Worm (Caenorhabditis elegans) whole organism, late embryonic: ENCODE results near the gene C16B8.3.

Experiments
- Y22D7AL.16 ChIP-seq: sonication (generic microtip); optimal IDR thresholded peaks from 2 replicates; lab custom pipeline; 2016; ENCODE audit warnings: missing genetic modification characterization, missing compliant biosample characterization
- ceh-22 ChIP-seq: sonication (generic microtip); optimal IDR thresholded peaks from 2 replicates; lab custom pipeline; 2017; ENCODE audit warnings: missing biosample characterization, missing genetic modification characterization
- ceh-24 ChIP-seq: sonication (generic microtip); optimal IDR thresholded peaks from 2 replicates; lab custom pipeline; 2016; ENCODE audit warnings: mild to moderate bottlenecking, missing genetic modification characterization, missing compliant biosample characterization
- ceh-31 ChIP-seq: sonication (generic microtip); optimal IDR thresholded peaks from 2 replicates; lab custom pipeline; 2016; ENCODE audit warnings: missing genetic modification characterization, missing compliant biosample characterization
- dmd-4 ChIP-seq: sonication (generic microtip); optimal IDR thresholded peaks from 2 replicates; lab custom pipeline; 2016; ENCODE audit warnings: borderline replicate concordance, missing genetic modification characterization, missing compliant biosample characterization
- ets-4 ChIP-seq: sonication (generic microtip); optimal IDR thresholded peaks from 2 replicates; lab custom pipeline; 2016; ENCODE audit warnings: missing genetic modification characterization, missing compliant biosample characterization
- fkh-10 ChIP-seq: fragments of 150-350 bp; optimal IDR thresholded peaks from 2 replicates; lab custom pipeline; 2014; ENCODE audit warnings: missing biosample characterization, missing genetic modification reagents, missing genetic modification characterization
- nfya-1 ChIP-seq: sonication (generic microtip); optimal IDR thresholded peaks from 2 replicates; lab custom pipeline; 2017; ENCODE audit warnings: missing genetic modification characterization, mild to moderate bottlenecking, missing compliant biosample characterization, antibody characterized with exemption, moderate library complexity
- nhr-232 ChIP-seq: sonication (generic microtip); optimal IDR thresholded peaks from 2 replicates; lab custom pipeline; 2016; ENCODE audit warnings: missing genetic modification characterization, missing compliant biosample characterization
- pag-3 ChIP-seq: sonication (generic microtip); optimal IDR thresholded peaks from 2 replicates; lab custom pipeline; 2016; ENCODE audit warnings: missing compliant biosample characterization, missing genetic modification characterization, borderline replicate concordance
- pqm-1 ChIP-seq: sonication (generic microtip); optimal IDR thresholded peaks from 2 replicates; lab custom pipeline; 2016; ENCODE audit warnings: missing genetic modification characterization, missing compliant biosample characterization
- ref-2 ChIP-seq: sonication (generic microtip); optimal IDR thresholded peaks from 2 replicates; lab custom pipeline; 2016; ENCODE audit warnings: missing genetic modification characterization, missing compliant biosample characterization
- syd-9 ChIP-seq: sonication (generic microtip); optimal IDR thresholded peaks from 2 replicates; lab custom pipeline; 2016; ENCODE audit warnings: mild to moderate bottlenecking, missing genetic modification characterization, moderate library complexity, missing compliant biosample characterization
- tbx-2 ChIP-seq: sonication (generic microtip); optimal IDR thresholded peaks from 2 replicates; lab custom pipeline; 2016; ENCODE audit warnings: missing genetic modification characterization, missing compliant biosample characterization

ce11 chrX:3969353-3969752 lies 919 bp upstream of the C16B8.3 start:
- TF ChIP-seq tbx-2 (tag; lab: Kevin White, UChicago) (no peak), ceh-22 (no peak), pag-3 (tag; lab: Kevin White, UChicago) (no peak), Y22D7AL.16 (tag; lab: Kevin White, UChicago) (peak; percentile 54), fkh-10 (no peak), dmd-4 (tag; lab: Kevin White, UChicago) (no peak), ref-2 (tag; lab: Kevin White, UChicago) (no peak), syd-9 (tag; lab: Kevin White, UChicago) (no peak), ets-4 (tag; lab: Kevin White, UChicago) (no peak), ceh-24 (tag; lab: Kevin White, UChicago) (no peak), nhr-232 (tag; lab: Kevin White, UChicago) (no peak), pqm-1 (tag; lab: Kevin White, UChicago) (no peak), ceh-31 (tag; lab: Kevin White, UChicago) (no peak), nfya-1 (tag; lab: Kevin White, UChicago) (peak; percentile 16)
